Worm (Caenorhabditis elegans) whole organism, L2 larva: ENCODE data around the gene K09G1.2.

Experiments
- C34F6.9 ChIP-seq: fragments of 150-350 bp; optimal IDR thresholded peaks from 2 replicates; lab custom pipeline; 2014; ENCODE audit warnings: missing biosample characterization, missing genetic modification characterization
- F13H6.1 ChIP-seq: sonication (generic microtip); optimal IDR thresholded peaks from 2 replicates; lab custom pipeline; 2016; ENCODE audit warnings: missing genetic modification characterization, missing compliant biosample characterization
- Y55F3AM.14 ChIP-seq: fragments of 200-800 bp; sonication (Bioruptor generic); optimal IDR thresholded peaks from 2 replicates; lab custom pipeline; 2018; ENCODE audit warnings: mild to moderate bottlenecking, missing genetic modification characterization, missing compliant biosample characterization
- ZK546.5 ChIP-seq: sonication (generic microtip); optimal IDR thresholded peaks from 2 replicates; lab custom pipeline; 2017; ENCODE audit warnings: missing biosample characterization, missing genetic modification characterization
- alr-1 ChIP-seq: fragments of 150-350 bp; optimal IDR thresholded peaks from 2 replicates; lab custom pipeline; 2014; ENCODE audit warnings: missing biosample characterization, missing genetic modification characterization
- aly-2 ChIP-seq: fragments of 150-350 bp; optimal IDR thresholded peaks from 2 replicates; lab custom pipeline; 2014; ENCODE audit warnings: missing biosample characterization, missing genetic modification characterization
- ama-1 ChIP-seq: fragments of 150-350 bp; optimal IDR thresholded peaks from 2 replicates; lab custom pipeline; 2018; ENCODE audit warnings: inconsistent platforms
- ceh-16 ChIP-seq: fragments of 150-350 bp; optimal IDR thresholded peaks from 2 replicates; lab custom pipeline; 2014; ENCODE audit warnings: missing biosample characterization, missing genetic modification characterization
- ceh-82 ChIP-seq: fragments of 150-350 bp; optimal IDR thresholded peaks from 2 replicates; lab custom pipeline; 2014; ENCODE audit warnings: missing biosample characterization, missing genetic modification characterization
- crh-2 ChIP-seq: sonication (generic microtip); optimal IDR thresholded peaks from 2 replicates; lab custom pipeline; 2017; ENCODE audit warnings: missing biosample characterization, missing genetic modification characterization
- dmd-4 ChIP-seq: sonication (generic microtip); optimal IDR thresholded peaks from 2 replicates; lab custom pipeline; 2017; ENCODE audit warnings: missing biosample characterization, missing genetic modification characterization
- egl-27 ChIP-seq: sonication (generic microtip); optimal IDR thresholded peaks from 3 replicates; lab custom pipeline; 2017; ENCODE audit warnings: missing biosample characterization, missing genetic modification reagents, missing genetic modification characterization
- elt-1 ChIP-seq: fragments of 150-350 bp; optimal IDR thresholded peaks from 2 replicates; lab custom pipeline; 2014; ENCODE audit warnings: missing biosample characterization, missing genetic modification characterization
- fos-1 ChIP-seq: fragments of 150-350 bp; optimal IDR thresholded peaks from 2 replicates; lab custom pipeline; 2014; ENCODE audit warnings: missing biosample characterization, missing genetic modification characterization
- gmeb-1 ChIP-seq: fragments of 150-350 bp; optimal IDR thresholded peaks from 2 replicates; lab custom pipeline; 2014; ENCODE audit warnings: missing biosample characterization, missing genetic modification characterization
- lin-13 ChIP-seq: fragments of 150-350 bp; optimal IDR thresholded peaks from 2 replicates; lab custom pipeline; 2014; ENCODE audit warnings: missing biosample characterization, missing genetic modification reagents, missing genetic modification characterization
- lin-39 ChIP-seq: fragments of 150-350 bp; optimal IDR thresholded peaks from 2 replicates; lab custom pipeline; 2014; ENCODE audit warnings: missing biosample characterization, missing genetic modification reagents, missing genetic modification characterization
- lsy-2 ChIP-seq, 2 experiments: fragments of 150-350 bp in 1 of 2; sonication (generic microtip) in 1 of 2; optimal IDR thresholded peaks; 2 replicates each; lab custom pipeline; 2014 to 2017; ENCODE audit warnings: missing biosample characterization in 2 of 2, missing genetic modification characterization in 2 of 2
- mab-5 ChIP-seq: fragments of 150-350 bp; optimal IDR thresholded peaks from 2 replicates; lab custom pipeline; 2014; ENCODE audit warnings: missing biosample characterization, missing genetic modification characterization
- mbf-1 ChIP-seq: sonication (generic microtip); optimal IDR thresholded peaks from 2 replicates; lab custom pipeline; 2017; ENCODE audit warnings: missing biosample characterization, missing genetic modification characterization
- nhr-10 ChIP-seq: sonication (generic microtip); optimal IDR thresholded peaks from 2 replicates; lab custom pipeline; 2017; ENCODE audit warnings: missing biosample characterization, missing genetic modification characterization
- nhr-11 ChIP-seq: fragments of 150-350 bp; optimal IDR thresholded peaks from 2 replicates; lab custom pipeline; 2014; ENCODE audit warnings: missing biosample characterization, missing genetic modification characterization
- nhr-12 ChIP-seq: fragments of 150-350 bp; optimal IDR thresholded peaks from 2 replicates; lab custom pipeline; 2014; ENCODE audit warnings: missing biosample characterization, missing genetic modification characterization
- nhr-21 ChIP-seq: fragments of 150-350 bp; optimal IDR thresholded peaks from 2 replicates; lab custom pipeline; 2014; ENCODE audit warnings: missing biosample characterization, missing genetic modification characterization
- nhr-23 ChIP-seq: fragments of 150-350 bp; optimal IDR thresholded peaks from 2 replicates; lab custom pipeline; 2014; ENCODE audit warnings: missing biosample characterization, missing genetic modification reagents, missing genetic modification characterization
- nhr-237 ChIP-seq: fragments of 150-350 bp; optimal IDR thresholded peaks from 2 replicates; lab custom pipeline; 2014; ENCODE audit warnings: missing biosample characterization, missing genetic modification characterization
- nhr-25 ChIP-seq: fragments of 150-350 bp; sonication (generic microtip); optimal IDR thresholded peaks from 3 replicates; lab custom pipeline; 2014; ENCODE audit warnings: missing biosample characterization, missing genetic modification characterization
- nhr-77 ChIP-seq: fragments of 150-350 bp; optimal IDR thresholded peaks from 2 replicates; lab custom pipeline; 2014; ENCODE audit warnings: missing biosample characterization, missing genetic modification characterization
- peb-1 ChIP-seq: fragments of 150-350 bp; optimal IDR thresholded peaks from 2 replicates; lab custom pipeline; 2014; ENCODE audit warnings: missing biosample characterization, missing genetic modification characterization
- skn-1 ChIP-seq: sonication (generic microtip); optimal IDR thresholded peaks from 2 replicates; lab custom pipeline; 2017; ENCODE audit warnings: missing biosample characterization, missing genetic modification characterization
- sma-3 ChIP-seq: sonication (generic microtip); optimal IDR thresholded peaks from 2 replicates; lab custom pipeline; 2016; ENCODE audit warnings: missing genetic modification reagents, missing genetic modification characterization, missing compliant biosample characterization
- snpc-4 ChIP-seq: fragments of 150-350 bp; optimal IDR thresholded peaks from 2 replicates; lab custom pipeline; 2014; ENCODE audit warnings: missing biosample characterization, missing genetic modification characterization
- ztf-1 ChIP-seq: fragments of 200-800 bp; sonication (Bioruptor generic); conservative IDR thresholded peaks from 2 replicates; pipeline ENCODE4 v1.3.6; 2022; ENCODE audit warnings: missing genetic modification characterization, missing compliant biosample characterization
- ztf-4 ChIP-seq: fragments of 150-350 bp; optimal IDR thresholded peaks from 2 replicates; lab custom pipeline; 2014; ENCODE audit warnings: missing biosample characterization, missing genetic modification characterization

The K09G1.2 gene

DNA sequence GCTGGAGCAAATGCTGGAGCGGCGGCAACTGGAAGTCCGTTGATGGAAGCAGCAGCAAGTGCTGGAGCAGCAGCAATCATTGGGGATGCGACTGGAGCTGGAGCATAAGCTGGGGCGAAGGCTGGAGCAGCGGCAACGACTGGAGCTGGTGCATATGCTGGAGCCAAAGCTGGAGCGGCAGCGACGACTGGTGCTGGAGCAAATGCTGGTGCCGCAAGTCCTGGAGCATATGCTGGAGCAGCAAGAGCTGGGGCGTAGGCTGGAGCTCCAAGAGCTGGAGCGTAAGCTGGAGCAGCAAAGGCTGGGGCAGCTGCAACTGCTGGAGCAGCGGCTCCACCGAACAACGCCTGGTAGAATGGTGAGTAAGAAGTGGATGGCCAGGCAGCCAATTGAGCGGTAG is 28.0 kb downstream of the K09G1.2 start:
- TF ChIP-seq mab-5 (tag; lab: Kevin White, UChicago) = no peak
- no peak for TF ChIP-seq alr-1 (tag; lab: Kevin White, UChicago)
- no peak for TF ChIP-seq crh-2 (tag; lab: Kevin White, UChicago)
- TF ChIP-seq elt-1 (tag; lab: Kevin White, UChicago) = no peak
- no peak for TF ChIP-seq C34F6.9 (tag; lab: Kevin White, UChicago)
- no peak for TF ChIP-seq nhr-21
- TF ChIP-seq ceh-16 (tag; lab: Kevin White, UChicago) = no peak
- no peak for TF ChIP-seq sma-3 (GFP tag; lab: Kevin White, UChicago)
- no peak for TF ChIP-seq nhr-77 (tag; lab: Kevin White, UChicago)
- TF ChIP-seq F13H6.1 (tag; lab: Kevin White, UChicago) = no peak
- no peak for TF ChIP-seq peb-1 (tag; lab: Kevin White, UChicago)
- no peak for TF ChIP-seq ztf-4
- TF ChIP-seq nhr-11 (tag; lab: Kevin White, UChicago) = no peak
- TF ChIP-seq egl-27 (tag; lab: Kevin White, UChicago) = no peak
- TF ChIP-seq lin-39 (tag; lab: Kevin White, UChicago) = no peak
- TF ChIP-seq ama-1 (lab: Kevin White, UChicago) = no peak
- no peak for TF ChIP-seq nhr-23 (tag; lab: Kevin White, UChicago)

DNA sequence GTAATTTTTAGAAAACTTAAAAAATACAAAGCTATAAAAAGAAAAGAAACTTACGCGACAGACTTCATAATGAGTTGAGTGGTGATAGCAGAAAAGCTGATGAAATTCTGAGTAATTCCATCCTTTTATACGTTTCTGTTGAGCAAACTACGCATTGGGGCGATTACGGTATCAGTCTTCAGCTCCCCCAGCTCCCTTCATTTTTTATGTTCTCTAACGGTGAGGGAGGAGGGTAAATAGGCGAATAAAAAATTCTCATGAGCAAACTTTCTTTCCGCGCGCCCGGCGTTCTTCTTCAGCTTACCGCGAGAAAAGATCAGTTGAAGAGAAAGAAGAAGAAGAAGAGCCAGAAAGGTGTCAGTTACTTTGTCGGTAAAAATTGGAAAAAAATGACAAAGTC is 28.5 kb downstream of the K09G1.2 start, which contains the start of gene idpc-7:
TSS of gene idpc-7 (minus strand) at position 101 of the 400 bp plus-strand sequence.
- no peak for TF ChIP-seq ztf-1 (GFP tag; lab: Robert Waterston, UW)
- no peak for TF ChIP-seq fos-1 (tag; lab: Kevin White, UChicago)
- no peak for TF ChIP-seq nhr-77 (tag; lab: Kevin White, UChicago)
- TF ChIP-seq dmd-4 (tag; lab: Kevin White, UChicago) = no peak

DNA sequence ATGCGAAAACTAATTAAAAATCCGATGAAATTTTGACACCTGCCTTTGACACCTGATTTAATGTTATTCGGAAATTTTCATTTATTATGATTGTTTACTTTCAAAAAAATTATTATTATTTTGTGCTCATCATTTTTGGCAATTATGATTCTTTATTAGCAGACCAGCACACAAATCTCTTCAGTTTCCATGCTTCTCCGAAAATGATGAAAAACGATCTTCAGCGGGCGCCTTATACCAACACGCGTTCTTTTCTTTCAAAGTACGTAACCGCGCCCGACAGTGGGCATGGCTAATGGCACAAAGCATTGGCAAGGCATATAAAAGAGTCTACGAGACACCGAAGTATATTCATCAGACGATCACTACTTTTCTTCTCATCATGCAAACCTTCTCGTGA is 29.4 kb downstream of the K09G1.2 start, which contains the start of gene idpc-6:
TSS of gene idpc-6 (plus strand) at position 301 of the 400 bp plus-strand sequence.
- TF ChIP-seq nhr-12 = no peak
- TF ChIP-seq ZK546.5 (tag; lab: Kevin White, UChicago) = no peak

DNA sequence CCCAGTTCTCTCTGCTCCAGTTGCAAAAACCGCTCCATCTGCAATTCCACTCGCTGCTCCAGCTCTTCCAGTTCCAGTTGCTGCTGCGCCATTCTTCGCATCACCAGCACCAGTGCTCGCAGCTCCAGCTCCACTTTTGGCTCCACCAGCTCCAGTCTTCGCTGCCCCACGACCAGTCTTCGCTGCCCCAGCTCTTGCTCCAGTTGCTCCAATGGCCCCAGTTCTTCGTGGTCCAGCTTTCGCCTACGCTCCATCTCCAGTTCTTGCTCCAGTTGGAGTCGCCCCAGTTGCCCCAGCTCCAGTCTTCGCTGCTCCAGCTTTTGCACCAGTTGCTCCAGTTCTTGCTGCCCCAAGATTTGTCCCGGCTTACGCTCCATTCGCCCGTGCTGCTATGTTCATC is 30.0 kb downstream of the K09G1.2 start:
- no peak for TF ChIP-seq ztf-1 (GFP tag; lab: Robert Waterston, UW)
- no peak for TF ChIP-seq egl-27 (tag; lab: Kevin White, UChicago)
- no peak for TF ChIP-seq ZK546.5 (tag; lab: Kevin White, UChicago)
- no peak for TF ChIP-seq nhr-10 (tag; lab: Kevin White, UChicago)
- TF ChIP-seq nhr-237 (tag; lab: Kevin White, UChicago) = no peak
- no peak for TF ChIP-seq dmd-4 (tag; lab: Kevin White, UChicago)
- TF ChIP-seq gmeb-1 (tag; lab: Kevin White, UChicago) = no peak
- TF ChIP-seq F13H6.1 (tag; lab: Kevin White, UChicago) = no peak
- no peak for TF ChIP-seq sma-3 (GFP tag; lab: Kevin White, UChicago)
- TF ChIP-seq C34F6.9 (tag; lab: Kevin White, UChicago) = no peak
- no peak for TF ChIP-seq Y55F3AM.14
- TF ChIP-seq ceh-16 (tag; lab: Kevin White, UChicago) = no peak
- no peak for TF ChIP-seq nhr-25 (tag; lab: Kevin White, UChicago)
- TF ChIP-seq nhr-21 = no peak
- TF ChIP-seq lin-13 (GFP tag; lab: Kevin White, UChicago) = no peak
- TF ChIP-seq ztf-4 = no peak
- no peak for TF ChIP-seq lin-39 (tag; lab: Kevin White, UChicago)
- TF ChIP-seq ceh-82 (tag; lab: Kevin White, UChicago) = no peak
- no peak for TF ChIP-seq skn-1
- TF ChIP-seq, all 48 proteins: peak for 0

DNA sequence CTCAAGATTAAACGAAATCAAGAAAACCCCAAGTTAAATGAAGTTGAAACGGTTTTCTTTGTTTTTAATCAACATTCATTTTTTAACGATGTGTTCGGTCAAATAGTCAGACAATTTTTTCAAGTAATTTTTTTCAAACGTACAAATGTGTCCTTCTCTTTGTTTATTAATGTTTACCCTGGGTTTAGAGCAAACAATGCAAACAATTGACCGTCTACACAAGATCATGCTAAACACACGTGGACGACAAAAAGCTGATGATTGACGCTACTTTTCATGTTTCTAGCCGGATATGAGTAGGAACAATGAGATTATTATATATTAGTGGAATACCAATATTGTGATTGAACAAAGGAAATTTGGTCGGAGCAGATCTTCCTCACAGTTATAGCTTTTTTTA is 31.0 kb downstream of the K09G1.2 start:
- TF ChIP-seq snpc-4 (tag; lab: Kevin White, UChicago) (no peak), lsy-2 (tag; optimal IDR thresholded peaks at IDR 0.05; lab: Kevin White, UChicago) (no peak), ama-1 (lab: Kevin White, UChicago) (no peak), nhr-25 (tag; lab: Kevin White, UChicago) (no peak), elt-1 (tag; lab: Kevin White, UChicago) (no peak), ceh-16 (tag; lab: Kevin White, UChicago) (no peak), alr-1 (tag; lab: Kevin White, UChicago) (no peak), aly-2 (no peak), nhr-21 (no peak), mbf-1 (tag; lab: Kevin White, UChicago) (no peak), F13H6.1 (tag; lab: Kevin White, UChicago) (no peak)
